Worm (Caenorhabditis elegans) whole organism, mixed stage, embryonic: ENCODE results near the gene C25E10.12.

Experiments
- M03D4.4 ChIP-seq: sonication (generic microtip); optimal IDR thresholded peaks from 2 replicates; lab custom pipeline; 2017; ENCODE audit warnings: mild to moderate bottlenecking, missing genetic modification characterization, missing compliant biosample characterization
- ceh-39 ChIP-seq: fragments of 150-350 bp; optimal IDR thresholded peaks from 2 replicates; lab custom pipeline; 2014; ENCODE audit warnings: missing biosample characterization, missing genetic modification characterization
- ces-1 ChIP-seq: fragments of 150-350 bp; optimal IDR thresholded peaks from 2 replicates; lab custom pipeline; 2014; ENCODE audit warnings: missing biosample characterization, missing genetic modification reagents, missing genetic modification characterization
- lsy-2 ChIP-seq: fragments of 150-350 bp; optimal IDR thresholded peaks from 2 replicates; lab custom pipeline; 2014; ENCODE audit warnings: missing biosample characterization, missing genetic modification characterization
- nhr-237 ChIP-seq: fragments of 150-350 bp; optimal IDR thresholded peaks from 2 replicates; lab custom pipeline; 2014; ENCODE audit warnings: missing biosample characterization, missing genetic modification characterization
- nhr-28 ChIP-seq: fragments of 150-350 bp; optimal IDR thresholded peaks from 2 replicates; lab custom pipeline; 2014; ENCODE audit warnings: missing biosample characterization, missing genetic modification characterization
- tbx-8 ChIP-seq: fragments of 200-800 bp; sonication (Bioruptor generic); optimal IDR thresholded peaks from 2 replicates; lab custom pipeline; 2018; ENCODE audit warnings: mild to moderate bottlenecking, missing genetic modification characterization, moderate library complexity, missing compliant biosample characterization

- TF ChIP-seq ceh-39, result no peak
- no peak for TF ChIP-seq nhr-237 (tag; lab: Kevin White, UChicago)
- no peak for TF ChIP-seq ces-1
- TF ChIP-seq nhr-28 (tag; lab: Kevin White, UChicago), result no peak
- TF ChIP-seq M03D4.4 (tag; lab: Kevin White, UChicago), result no peak
- no peak for TF ChIP-seq tbx-8 (GFP tag; lab: Kevin White, UChicago)
- TF ChIP-seq lsy-2 (tag; lab: Kevin White, UChicago), result no peak
Measured at ce11 chrV:9097213-9097612, 35.0 kb upstream of the C25E10.12 start.
